Worm (Caenorhabditis elegans) whole organism, young adult: Measurements from ENCODE around the gene lys-10.

Experiments used
- F22D6.2 ChIP-seq: sonication (generic microtip); optimal IDR thresholded peaks from 2 replicates; lab custom pipeline; 2016; ENCODE audit warnings: mild to moderate bottlenecking, missing genetic modification characterization, missing compliant biosample characterization
- F23B12.7 ChIP-seq: sonication (generic microtip); optimal IDR thresholded peaks from 2 replicates; lab custom pipeline; 2017; ENCODE audit warnings: missing genetic modification characterization, mild to moderate bottlenecking, missing compliant biosample characterization, antibody characterized with exemption, moderate library complexity; ENCODE audit not compliant: insufficient read depth
- F33H1.4 ChIP-seq: fragments of 200-800 bp; sonication (Bioruptor generic); IDR thresholded peaks from 2 replicates; pipeline ENCODE4 v1.3.6; 2022; ENCODE audit warnings: missing genetic modification reagents, missing genetic modification characterization, missing compliant biosample characterization
- F37B4.10 ChIP-seq: fragments of 200-800 bp; sonication (Bioruptor generic); IDR thresholded peaks from 2 replicates; pipeline ENCODE4 v1.3.6; 2022; ENCODE audit warnings: missing genetic modification characterization, missing compliant biosample characterization
- F49E8.2 ChIP-seq: sonication (generic microtip); optimal IDR thresholded peaks from 3 replicates; lab custom pipeline; 2017; ENCODE audit warnings: missing genetic modification characterization, mild to moderate bottlenecking, missing compliant biosample characterization, antibody characterized with exemption, moderate library complexity; ENCODE audit not compliant: insufficient read depth
- K12H6.12 ChIP-seq: fragments of 200-800 bp; sonication (Bioruptor generic); optimal IDR thresholded peaks from 2 replicates; lab custom pipeline; 2018; ENCODE audit warnings: mild to moderate bottlenecking, missing genetic modification characterization, missing compliant biosample characterization
- attf-5 ChIP-seq: fragments of 200-800 bp; sonication (Bioruptor generic); optimal IDR thresholded peaks from 2 replicates; lab custom pipeline; 2018; ENCODE audit warnings: mild to moderate bottlenecking, missing genetic modification characterization, missing compliant biosample characterization
- attf-6 ChIP-seq: fragments of 200-800 bp; sonication (Bioruptor generic); IDR thresholded peaks from 2 replicates; pipeline ENCODE4 v1.3.6; 2022; ENCODE audit warnings: missing genetic modification reagents, missing genetic modification characterization, missing compliant biosample characterization
- ceh-100 ChIP-seq: fragments of 200-800 bp; sonication (Bioruptor generic); IDR thresholded peaks from 2 replicates; pipeline ENCODE4 v1.3.6; 2022; ENCODE audit warnings: missing genetic modification reagents, missing genetic modification characterization, missing compliant biosample characterization
- die-1 ChIP-seq: sonication (generic microtip); optimal IDR thresholded peaks from 2 replicates; lab custom pipeline; 2016; ENCODE audit warnings: missing genotype, mild to moderate bottlenecking, missing genetic modification characterization, missing compliant biosample characterization
- dpl-1 ChIP-seq: fragments of 150-350 bp; optimal IDR thresholded peaks from 2 replicates; lab custom pipeline; 2014; ENCODE audit warnings: missing biosample characterization, missing genetic modification reagents, missing genetic modification characterization
- efl-1 ChIP-seq: fragments of 150-350 bp; optimal IDR thresholded peaks from 2 replicates; lab custom pipeline; 2014; ENCODE audit warnings: missing biosample characterization, missing genetic modification reagents, missing genetic modification characterization
- egrh-3 ChIP-seq: fragments of 200-800 bp; sonication (Bioruptor generic); IDR thresholded peaks from 2 replicates; pipeline ENCODE4 v1.3.6; 2022; ENCODE audit warnings: missing genetic modification reagents, missing genetic modification characterization, missing compliant biosample characterization
- hmg-1.2 ChIP-seq: fragments of 200-800 bp; sonication (Bioruptor generic); IDR thresholded peaks from 2 replicates; pipeline ENCODE4 v1.3.6; 2022; ENCODE audit warnings: missing genetic modification reagents, missing genetic modification characterization, missing compliant biosample characterization
- hrde-1 ChIP-seq: sonication (generic microtip); optimal IDR thresholded peaks from 2 replicates; lab custom pipeline; 2016; ENCODE audit warnings: missing genetic modification characterization, mild to moderate bottlenecking, missing compliant biosample characterization, moderate library complexity, missing genotype, missing genetic modification reagents, borderline replicate concordance
- lag-1 ChIP-seq: fragments of 200-800 bp; sonication (Bioruptor generic); IDR thresholded peaks from 2 replicates; pipeline ENCODE4 v1.3.6; 2022; ENCODE audit warnings: missing genetic modification reagents, missing genetic modification characterization, missing compliant biosample characterization
- lin-40 ChIP-seq: sonication (generic microtip); optimal IDR thresholded peaks from 2 replicates; lab custom pipeline; 2016; ENCODE audit warnings: missing genetic modification characterization, mild to moderate bottlenecking, missing compliant biosample characterization, missing genotype, missing genetic modification reagents
- lin-54 ChIP-seq: fragments of 200-800 bp; sonication (Bioruptor generic); optimal IDR thresholded peaks from 2 replicates; lab custom pipeline; 2018; ENCODE audit warnings: mild to moderate bottlenecking, missing genetic modification characterization, missing compliant biosample characterization
- lsl-1 ChIP-seq: fragments of 200-800 bp; sonication (Bioruptor generic); optimal IDR thresholded peaks from 2 replicates; lab custom pipeline; 2018; ENCODE audit warnings: mild to moderate bottlenecking, missing genetic modification characterization, moderate library complexity, missing compliant biosample characterization
- madf-6 ChIP-seq: fragments of 200-800 bp; sonication (Bioruptor generic); IDR thresholded peaks from 2 replicates; pipeline ENCODE4 v1.3.6; 2022; ENCODE audit warnings: missing genetic modification reagents, missing genetic modification characterization, missing compliant biosample characterization
- mel-28 ChIP-seq: sonication (generic microtip); optimal IDR thresholded peaks from 2 replicates; lab custom pipeline; 2016; ENCODE audit warnings: borderline replicate concordance, mild to moderate bottlenecking, missing genetic modification characterization, missing compliant biosample characterization
- nhr-27 ChIP-seq: fragments of 200-800 bp; sonication (Bioruptor generic); optimal IDR thresholded peaks from 2 replicates; lab custom pipeline; 2018; ENCODE audit warnings: mild to moderate bottlenecking, missing genetic modification characterization, moderate library complexity, missing compliant biosample characterization
- nhr-80 ChIP-seq: sonication (generic microtip); optimal IDR thresholded peaks from 2 replicates; lab custom pipeline; 2016; ENCODE audit warnings: missing genetic modification characterization, missing compliant biosample characterization
- repo-1 ChIP-seq: sonication (generic microtip); optimal IDR thresholded peaks from 2 replicates; lab custom pipeline; 2017; ENCODE audit warnings: mild to moderate bottlenecking, missing genetic modification characterization, missing compliant biosample characterization
- rpc-1 ChIP-seq, 2 experiments: fragments of 150-350 bp in 1 of 2; sonication (generic microtip) in 1 of 2; optimal IDR thresholded peaks; 2 replicates each; lab custom pipeline; 2014 to 2018; ENCODE audit warnings: missing biosample characterization in 1 of 2, missing genetic modification characterization in 1 of 2, missing genetic modification reagents in 1 of 2, missing genotype in 1 of 2
- snpc-4 ChIP-seq, 5 experiments: fragments of 150-350 bp in 1 of 5; sonication (generic microtip) in 4 of 5; optimal IDR thresholded peaks; 2 replicates each; lab custom pipeline; 2014 to 2018; ENCODE audit warnings: missing genetic modification characterization in 5 of 5, missing biosample characterization in 3 of 5, antibody characterized with exemption in 2 of 5, mild to moderate bottlenecking in 2 of 5, missing compliant biosample characterization in 2 of 5, missing genotype in 2 of 5, moderate library complexity in 2 of 5, missing genetic modification reagents in 1 of 5
- tbp1 ChIP-seq: fragments of 200-800 bp; sonication (Bioruptor generic); optimal IDR thresholded peaks from 2 replicates; lab custom pipeline; 2018; ENCODE audit warnings: mild to moderate bottlenecking, missing genetic modification characterization, missing compliant biosample characterization
- zfh-2 ChIP-seq: fragments of 200-800 bp; sonication (Bioruptor generic); conservative IDR thresholded peaks from 2 replicates; pipeline ENCODE4 v1.3.6; 2022; ENCODE audit warnings: missing genetic modification reagents, missing genetic modification characterization, missing compliant biosample characterization
- ztf-25 ChIP-seq: fragments of 200-800 bp; sonication (Bioruptor generic); IDR thresholded peaks from 2 replicates; pipeline ENCODE4 v1.3.6; 2022; ENCODE audit warnings: missing genetic modification reagents, missing genetic modification characterization, missing compliant biosample characterization
- ztf-26 ChIP-seq: sonication (generic microtip); optimal IDR thresholded peaks from 2 replicates; lab custom pipeline; 2017; ENCODE audit warnings: missing genetic modification characterization, missing compliant biosample characterization

Gene lys-10

DNA sequence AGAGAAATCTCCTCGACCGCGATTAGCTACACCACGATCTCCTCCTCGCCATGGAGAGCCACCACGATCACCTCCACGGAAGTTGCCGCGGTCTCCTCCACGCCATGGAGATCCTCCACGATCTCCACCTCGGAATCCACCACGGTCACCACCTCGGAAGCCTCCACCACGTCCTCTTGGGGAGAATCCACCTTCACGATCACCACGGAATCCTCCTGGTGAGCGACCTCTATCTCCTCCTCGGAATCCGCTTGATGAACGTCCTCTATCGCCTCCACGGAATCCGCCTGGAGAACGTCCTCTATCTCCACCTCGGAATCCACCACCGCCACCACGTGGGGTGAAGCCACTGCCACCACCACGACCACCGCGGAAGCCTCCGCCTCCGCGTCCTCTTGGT is 43.5 kb upstream of the lys-10 start:
- TF ChIP-seq F37B4.10, result 0 out of 2 replicates have a peak, but pooled peaks have one; percentile 50
- peak; percentile 73 for TF ChIP-seq zfh-2 (GFP tag; lab: Robert Waterston, UW)
- TF ChIP-seq lag-1 (GFP tag; lab: Robert Waterston, UW), result no peak
- TF ChIP-seq attf-6 (GFP tag; lab: Robert Waterston, UW), result no peak
- peak; percentile 75; the same call in 1 of the 2 replicates for TF ChIP-seq egrh-3 (GFP tag; lab: Robert Waterston, UW)
- peak; percentile 29 for TF ChIP-seq die-1 (tag; lab: Kevin White, UChicago)
- TF ChIP-seq nhr-27 (tag; lab: Kevin White, UChicago), result no peak
- no peak for TF ChIP-seq efl-1 (GFP tag; lab: Kevin White, UChicago)

DNA sequence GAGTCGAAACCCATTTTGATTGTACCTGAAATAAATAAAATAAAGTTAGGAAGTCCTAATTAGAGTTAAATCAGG is 43.3 kb upstream of the lys-10 start, which contains the start of gene nucl-1:
Gene nucl-1 (minus strand): TSS at position 26 of the 75 bp plus-strand sequence.
- TF ChIP-seq hrde-1 (tag; lab: Kevin White, UChicago), result no peak
- no peak for TF ChIP-seq ztf-25 (GFP tag; lab: Robert Waterston, UW)
- no peak for TF ChIP-seq nhr-80 (tag; lab: Kevin White, UChicago)
- TF ChIP-seq ceh-100 (GFP tag; lab: Robert Waterston, UW), result no peak
- no peak for TF ChIP-seq lin-40 (tag; lab: Kevin White, UChicago)
- TF ChIP-seq rpc-1 (optimal IDR thresholded peaks at IDR 0.05; lab: Kevin White, UChicago), result no peak
- no peak for TF ChIP-seq rpc-1 (tag; optimal IDR thresholded peaks at IDR 0.05; lab: Kevin White, UChicago)
- TF ChIP-seq, all 124 proteins: peak for 0

DNA sequence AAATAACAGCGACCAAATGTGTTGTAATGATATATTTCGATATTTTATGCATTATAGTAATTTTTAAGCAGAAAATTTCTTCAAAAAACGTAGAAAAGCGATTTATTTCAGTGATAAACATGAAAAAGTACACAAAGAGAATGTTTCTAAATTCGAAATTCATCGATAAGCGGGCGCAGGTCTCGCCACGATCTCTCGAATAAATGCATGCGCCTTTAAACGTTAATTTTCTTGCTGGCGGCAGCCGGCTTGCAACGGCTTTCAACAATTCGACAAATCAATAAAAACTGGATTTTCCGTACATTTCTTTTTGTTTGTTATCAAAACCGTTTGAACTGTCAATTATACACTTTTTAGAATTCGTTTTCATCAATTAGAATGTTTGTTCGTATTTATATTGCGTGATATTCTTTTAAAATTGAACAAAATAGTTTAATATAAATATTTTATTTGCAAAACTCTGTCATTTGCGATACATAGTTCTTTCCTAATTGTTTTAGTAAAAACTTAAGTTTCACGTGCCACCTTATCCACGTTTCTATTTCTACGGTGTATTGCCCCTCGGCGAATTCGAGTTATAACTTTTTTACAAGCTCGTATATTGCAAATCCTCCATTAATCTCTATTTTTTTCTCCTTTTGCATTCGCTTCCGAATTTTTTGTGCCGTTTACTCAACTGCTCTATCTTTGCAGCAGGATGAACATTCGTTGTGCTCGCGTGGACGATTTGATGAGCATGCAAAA is 42.9 kb upstream of the lys-10 start, which contains the start of gene daf-31:
Gene daf-31 (plus strand): TSS at position 694 of the 744 bp plus-strand sequence.
- TF ChIP-seq lsl-1 (GFP tag; lab: Kevin White, UChicago) (peak; percentile 7), madf-6 (GFP tag; lab: Robert Waterston, UW) (peak; percentile 6; the same call in 1 of the 2 replicates), F23B12.7 (tag; lab: Kevin White, UChicago) (peak; percentile 45), ztf-26 (tag; lab: Kevin White, UChicago) (no peak), efl-1 (GFP tag; lab: Kevin White, UChicago) (peak; percentile 72), tbp1 (peak; percentile 24), dpl-1 (GFP tag; lab: Kevin White, UChicago) (peak; percentile 67), repo-1 (tag; lab: Kevin White, UChicago) (no peak), snpc-4 (GFP tag; optimal IDR thresholded peaks at IDR 0.05; lab: Kevin White, UChicago) (no peak), snpc-4 (tag; optimal IDR thresholded peaks at IDR 0.05; lab: Kevin White, UChicago) (peak in 1 of 4 experiments; percentile 54), hmg-1.2 (GFP tag; lab: Robert Waterston, UW) (peak; percentile 3; the same call in 1 of the 2 replicates), mel-28 (no peak), F22D6.2 (tag; lab: Kevin White, UChicago) (no peak), F33H1.4 (GFP tag; lab: Robert Waterston, UW) (peak; percentile 87), attf-5 (GFP tag; lab: Kevin White, UChicago) (peak; percentile 55)

DNA sequence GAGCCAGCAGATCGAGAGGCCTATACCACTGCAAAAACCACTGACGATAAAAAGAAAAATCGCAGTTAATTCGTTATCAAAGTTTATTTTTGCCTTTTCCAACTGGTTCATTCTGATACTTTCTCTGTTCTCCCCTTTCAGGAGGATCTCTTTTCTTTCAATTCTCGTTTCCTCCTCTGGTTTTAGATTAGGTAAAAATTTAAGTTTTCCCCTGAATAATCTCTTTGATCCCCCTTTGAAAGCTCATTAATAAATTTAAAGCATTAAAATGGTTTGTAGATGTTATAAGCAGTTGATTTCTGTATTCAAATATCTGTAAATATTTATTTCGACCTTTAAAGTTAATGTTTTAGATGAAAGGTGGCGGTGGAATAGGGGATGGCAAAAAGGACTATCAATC is 41.4 kb upstream of the lys-10 start, which contains the start of gene K07H8.2:
Gene K07H8.2 (plus strand): TSS at position 301 of the 400 bp plus-strand sequence.
- no peak for TF ChIP-seq hrde-1 (tag; lab: Kevin White, UChicago)
- peak; percentile 35 for TF ChIP-seq F49E8.2 (tag; lab: Kevin White, UChicago)
- TF ChIP-seq, all 124 proteins: peak for 1

DNA sequence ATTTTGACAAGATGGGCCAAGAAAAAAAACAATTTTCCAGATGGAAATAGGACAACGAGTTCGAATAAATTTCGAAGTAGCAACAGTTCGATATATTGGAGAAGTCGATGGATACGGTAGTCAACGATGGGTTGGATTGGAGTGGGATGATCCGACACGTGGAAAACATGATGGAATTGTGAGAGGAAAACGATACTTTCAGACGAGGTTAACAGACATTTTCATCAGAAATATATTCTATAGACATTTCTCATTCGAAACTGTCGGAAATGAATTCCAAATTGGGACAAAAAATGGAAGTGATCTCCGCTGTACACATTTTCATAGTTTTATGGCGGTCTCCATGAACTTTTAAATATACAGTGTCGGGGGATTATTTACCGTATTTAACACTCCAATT is 38.0 kb upstream of the lys-10 start, which contains the start of gene tbce-1:
Gene tbce-1 (plus strand): TSS at position 41 of the 400 bp plus-strand sequence.
- peak; percentile 19 for TF ChIP-seq hrde-1 (tag; lab: Kevin White, UChicago)
- peak; percentile 3 for TF ChIP-seq lin-54 (GFP tag; lab: Kevin White, UChicago)
- no peak for TF ChIP-seq K12H6.12 (tag; lab: Kevin White, UChicago)
